6 worm cellular contexts compared by ENCODE assay signal in the genomic region with DNA sequence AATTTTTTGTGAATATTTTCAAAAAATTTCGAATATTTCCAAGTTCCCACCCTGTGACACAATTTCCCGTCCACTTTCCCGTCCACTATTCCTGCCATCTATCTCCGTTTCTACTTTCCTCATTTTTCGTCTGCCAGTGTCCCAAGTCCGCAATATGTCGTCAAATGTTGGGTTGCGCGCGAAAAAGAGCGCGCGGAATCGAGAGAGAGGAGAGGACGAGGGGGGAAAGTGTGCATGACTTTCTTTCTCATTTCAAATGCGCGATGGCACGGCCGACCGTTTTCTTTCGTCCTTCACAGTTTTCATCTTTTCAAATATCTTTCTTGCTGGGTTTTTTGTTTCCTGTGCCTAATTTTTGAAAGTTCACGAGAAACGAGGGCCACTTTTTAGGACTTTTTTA.
TF ChIP-seq lines count a peak whose summit lies in the region.

No protein-coding gene starts in this region.

TF ChIP-seq in whole organism, L1 larva, 84 proteins besides CTCF, POLR2A, EP300 and RAD21 (continued from another document and continues in another):
- TF ChIP-seq nhr-77 (tag; optimal IDR thresholded peaks at IDR 0.05; lab: Kevin White, UChicago) (peak; percentile 6), sox-4 (tag; optimal IDR thresholded peaks at IDR 0.05; lab: Kevin White, UChicago) (no peak), blmp-1 (tag; optimal IDR thresholded peaks at IDR 0.05; lab: Kevin White, UChicago) (peak; percentile 97), lin-39 (tag; optimal IDR thresholded peaks at IDR 0.05; lab: Kevin White, UChicago) (no peak), ztf-11 (tag; optimal IDR thresholded peaks at IDR 0.05; lab: Kevin White, UChicago) (peak in 1 of 2 experiments; percentile 11), ces-1 (GFP tag; optimal IDR thresholded peaks at IDR 0.05; lab: Kevin White, UChicago) (no peak), lsy-2 (tag; optimal IDR thresholded peaks at IDR 0.05; lab: Kevin White, UChicago) (peak; percentile 64 to 74), alr-1 (tag; optimal IDR thresholded peaks at IDR 0.05; lab: Kevin White, UChicago; ENCODE audit: borderline replicate concordance) (no peak), xbp-1 (tag; optimal IDR thresholded peaks at IDR 0.05; lab: Kevin White, UChicago) (peak; percentile 62), elt-3 (tag; optimal IDR thresholded peaks at IDR 0.05; lab: Kevin White, UChicago) (peak in 1 of 6 experiments; percentile 50), lir-3 (tag; optimal IDR thresholded peaks at IDR 0.05; lab: Kevin White, UChicago; ENCODE audit: poor library complexity) (no peak), nhr-85 (tag; lab: Kevin White, UChicago) (peak; percentile 87), mdl-1 (tag; optimal IDR thresholded peaks at IDR 0.05; lab: Kevin White, UChicago) (peak in 1 of 2 experiments; percentile 81), nhr-237 (tag; optimal IDR thresholded peaks at IDR 0.05; lab: Kevin White, UChicago) (no peak), ztf-4 (tag; optimal IDR thresholded peaks at IDR 0.05; lab: Kevin White, UChicago) (no peak), elt-2 (tag; optimal IDR thresholded peaks at IDR 0.05; lab: Kevin White, UChicago) (no peak), snu-23 (GFP tag; optimal IDR thresholded peaks at IDR 0.05; lab: Kevin White, UChicago) (peak; percentile 83), sptf-1 (tag; optimal IDR thresholded peaks at IDR 0.05; lab: Kevin White, UChicago) (no peak), unc-98 (GFP tag; IDR thresholded peaks at IDR 0.05; lab: Robert Waterston, UW) (no peak), C16A3.4 (tag; optimal IDR thresholded peaks at IDR 0.05; lab: Kevin White, UChicago) (peak; percentile 69), ceh-8 (GFP tag; optimal IDR thresholded peaks at IDR 0.05; lab: Kevin White, UChicago) (no peak)

TF ChIP-seq in whole organism, L2 larva, 48 proteins besides CTCF, POLR2A, EP300 and RAD21 (continued from another document and continues in another):
- no peak for TF ChIP-seq egl-27 (tag; optimal IDR thresholded peaks at IDR 0.05; lab: Kevin White, UChicago)
- no peak for TF ChIP-seq nhr-21 (tag; optimal IDR thresholded peaks at IDR 0.05; lab: Kevin White, UChicago)
- peak; percentile 37 for TF ChIP-seq lin-11 (tag; optimal IDR thresholded peaks at IDR 0.05; lab: Kevin White, UChicago)
- TF ChIP-seq skn-1 (tag; optimal IDR thresholded peaks at IDR 0.05; lab: Kevin White, UChicago): no peak
- no peak for TF ChIP-seq nhr-12 (tag; optimal IDR thresholded peaks at IDR 0.05; lab: Kevin White, UChicago)
- no peak for TF ChIP-seq mab-5 (tag; optimal IDR thresholded peaks at IDR 0.05; lab: Kevin White, UChicago)
- no peak for TF ChIP-seq ztf-4 (tag; optimal IDR thresholded peaks at IDR 0.05; lab: Kevin White, UChicago)
- peak; percentile 43 for TF ChIP-seq crh-2 (tag; optimal IDR thresholded peaks at IDR 0.05; lab: Kevin White, UChicago)
- peak; percentile 41 for TF ChIP-seq sem-4 (tag; optimal IDR thresholded peaks at IDR 0.05; lab: Kevin White, UChicago)
- TF ChIP-seq nhr-237 (tag; optimal IDR thresholded peaks at IDR 0.05; lab: Kevin White, UChicago): no peak
- no peak for TF ChIP-seq lin-13 (GFP tag; optimal IDR thresholded peaks at IDR 0.05; lab: Kevin White, UChicago)
- peak; percentile 40 for TF ChIP-seq ceh-16 (tag; optimal IDR thresholded peaks at IDR 0.05; lab: Kevin White, UChicago)
- TF ChIP-seq F13H6.1 (tag; optimal IDR thresholded peaks at IDR 0.05; lab: Kevin White, UChicago): peak; percentile 66
- TF ChIP-seq ceh-82 (tag; optimal IDR thresholded peaks at IDR 0.05; lab: Kevin White, UChicago): no peak
- no peak for TF ChIP-seq nhr-77 (tag; optimal IDR thresholded peaks at IDR 0.05; lab: Kevin White, UChicago)
- TF ChIP-seq ztf-1 (GFP tag; conservative IDR thresholded peaks at IDR 0.05; lab: Robert Waterston, UW): no peak
- peak; percentile 43 for TF ChIP-seq fos-1 (tag; optimal IDR thresholded peaks at IDR 0.05; lab: Kevin White, UChicago)
- TF ChIP-seq alr-1 (tag; optimal IDR thresholded peaks at IDR 0.05; lab: Kevin White, UChicago): no peak
- TF ChIP-seq gmeb-1 (tag; optimal IDR thresholded peaks at IDR 0.05; lab: Kevin White, UChicago): peak; percentile 63
- TF ChIP-seq nhr-25 (tag; optimal IDR thresholded peaks at IDR 0.05; lab: Kevin White, UChicago): no peak
- TF ChIP-seq nhr-6 (tag; optimal IDR thresholded peaks at IDR 0.05; lab: Kevin White, UChicago): no peak
- no peak for TF ChIP-seq mbf-1 (tag; optimal IDR thresholded peaks at IDR 0.05; lab: Kevin White, UChicago)
- TF ChIP-seq lin-39 (tag; optimal IDR thresholded peaks at IDR 0.05; lab: Kevin White, UChicago): no peak

TF ChIP-seq in whole organism, L3 larva, 47 proteins besides CTCF, POLR2A, EP300 and RAD21 (continued from another document):
- TF ChIP-seq ztf-4 (tag; optimal IDR thresholded peaks at IDR 0.05; lab: Kevin White, UChicago) (no peak), ceh-82 (tag; optimal IDR thresholded peaks at IDR 0.05; lab: Kevin White, UChicago) (no peak), lin-15B (tag; optimal IDR thresholded peaks at IDR 0.05; lab: Kevin White, UChicago) (peak; percentile 98), nhr-23 (tag; optimal IDR thresholded peaks at IDR 0.05; lab: Kevin White, UChicago) (peak; percentile 48), daf-12 (tag; optimal IDR thresholded peaks at IDR 0.05; lab: Kevin White, UChicago) (no peak)

TF ChIP-seq in whole organism, L4 larva, 104 proteins besides CTCF, POLR2A, EP300 and RAD21 (continued from another document and continues in another):
- TF ChIP-seq R02D3.7 (tag; optimal IDR thresholded peaks at IDR 0.05; lab: Kevin White, UChicago) (no peak), mes-2 (tag; optimal IDR thresholded peaks at IDR 0.05; lab: Kevin White, UChicago; ENCODE audit: poor library complexity, severe bottlenecking) (peak; percentile 86), sdz-12 (GFP tag; optimal IDR thresholded peaks at IDR 0.05; lab: Kevin White, UChicago) (no peak), unc-62 (GFP tag; optimal IDR thresholded peaks at IDR 0.05 in 1 of 2; lab: Kevin White, UChicago) (no peak), unc-62 (tag; optimal IDR thresholded peaks at IDR 0.05; lab: Kevin White, UChicago) (no peak), lim-7 (GFP tag; IDR thresholded peaks at IDR 0.05; lab: Robert Waterston, UW) (no peak), lin-38 (GFP tag; IDR thresholded peaks at IDR 0.05; lab: Robert Waterston, UW) (no peak), spr-1 (tag; optimal IDR thresholded peaks at IDR 0.05; lab: Kevin White, UChicago) (no peak), ceh-82 (tag; optimal IDR thresholded peaks at IDR 0.05; lab: Kevin White, UChicago) (no peak), ZK337.2 (GFP tag; IDR thresholded peaks at IDR 0.05; lab: Robert Waterston, UW) (no peak), nhr-10 (tag; optimal IDR thresholded peaks at IDR 0.05; lab: Kevin White, UChicago) (no peak), nhr-41 (GFP tag; IDR thresholded peaks at IDR 0.05; lab: Robert Waterston, UW) (no peak), jun-1 (tag; optimal IDR thresholded peaks at IDR 0.05; lab: Kevin White, UChicago) (no peak), aly-2 (tag; optimal IDR thresholded peaks at IDR 0.05; lab: Kevin White, UChicago) (no peak), egl-43 (GFP tag; IDR thresholded peaks at IDR 0.05; lab: Robert Waterston, UW) (no peak), fkh-10 (GFP tag; optimal IDR thresholded peaks at IDR 0.05; lab: Kevin White, UChicago) (no peak), duxl-1 (tag; optimal IDR thresholded peaks at IDR 0.05; lab: Kevin White, UChicago; ENCODE audit: poor library complexity) (peak; percentile 24), nhr-11 (tag; optimal IDR thresholded peaks at IDR 0.05; lab: Kevin White, UChicago) (no peak), dmd-6 (GFP tag; IDR thresholded peaks at IDR 0.05; lab: Robert Waterston, UW) (no peak), rbr-2 (tag; optimal IDR thresholded peaks at IDR 0.05; lab: Kevin White, UChicago) (peak; percentile 11), Y48G9A.11 (GFP tag; IDR thresholded peaks at IDR 0.05; lab: Robert Waterston, UW) (no peak), set-16 (GFP tag; IDR thresholded peaks at IDR 0.05; lab: Robert Waterston, UW) (no peak), mdl-1 (tag; optimal IDR thresholded peaks at IDR 0.05; lab: Kevin White, UChicago) (peak in 1 of 2 experiments; percentile 46), hlh-11 (tag; optimal IDR thresholded peaks at IDR 0.05; lab: Kevin White, UChicago) (peak; percentile 54), ctbp-1 (GFP tag; IDR thresholded peaks at IDR 0.05; lab: Robert Waterston, UW) (no peak), unc-39 (tag; optimal IDR thresholded peaks at IDR 0.05; lab: Kevin White, UChicago) (no peak), snpc-1.2 (GFP tag; IDR thresholded peaks at IDR 0.05; lab: Robert Waterston, UW) (no peak), pha-4 (GFP tag; IDR thresholded peaks at IDR 0.05; lab: Robert Waterston, UW) (no peak), pha-4 (tag; optimal IDR thresholded peaks at IDR 0.05; lab: Kevin White, UChicago) (no peak), nhr-28 (tag; optimal IDR thresholded peaks at IDR 0.05; lab: Kevin White, UChicago) (peak; percentile 44)

TF ChIP-seq in whole organism, late embryonic, 69 proteins besides CTCF, POLR2A, EP300 and RAD21 (continued from another document):
- TF ChIP-seq pat-9 (tag; optimal IDR thresholded peaks at IDR 0.05; lab: Kevin White, UChicago) (no peak), pha-4 (tag; optimal IDR thresholded peaks at IDR 0.05; lab: Kevin White, UChicago) (no peak), lin-11 (tag; optimal IDR thresholded peaks at IDR 0.05; lab: Kevin White, UChicago) (no peak), hlh-8 (tag; optimal IDR thresholded peaks at IDR 0.05; lab: Kevin White, UChicago) (no peak), dve-1 (tag; optimal IDR thresholded peaks at IDR 0.05; lab: Kevin White, UChicago) (no peak), odd-2 (tag; optimal IDR thresholded peaks at IDR 0.05; lab: Kevin White, UChicago) (no peak), T23F11.4 (GFP tag; optimal IDR thresholded peaks at IDR 0.05; lab: Kevin White, UChicago) (no peak), unc-3 (GFP tag; conservative IDR thresholded peaks at IDR 0.05; lab: Robert Waterston, UW) (no peak), unc-3 (tag; optimal IDR thresholded peaks at IDR 0.05; lab: Kevin White, UChicago) (no peak), syd-9 (tag; optimal IDR thresholded peaks at IDR 0.05; lab: Kevin White, UChicago) (no peak), nfya-1 (tag; optimal IDR thresholded peaks at IDR 0.05; lab: Kevin White, UChicago) (peak; percentile 54), ceh-2 (tag; optimal IDR thresholded peaks at IDR 0.05; lab: Kevin White, UChicago) (no peak)

TF ChIP-seq in whole organism, young adult, 124 proteins besides CTCF, POLR2A, EP300 and RAD21 (continued from another document):
- no peak for TF ChIP-seq F49E8.2 (tag; optimal IDR thresholded peaks at IDR 0.05; lab: Kevin White, UChicago; ENCODE audit: insufficient read depth)
- no peak for TF ChIP-seq F57A8.1 (GFP tag; optimal IDR thresholded peaks at IDR 0.05; lab: Kevin White, UChicago)
- TF ChIP-seq aptf-2 (GFP tag; conservative IDR thresholded peaks at IDR 0.05; lab: Robert Waterston, UW): no peak
- peak in 1 of 3 experiments; percentile 37 for TF ChIP-seq lin-35 (GFP tag; optimal IDR thresholded peaks at IDR 0.05; lab: Kevin White, UChicago)
- TF ChIP-seq lir-1 (GFP tag; conservative IDR thresholded peaks at IDR 0.05; lab: Robert Waterston, UW): no peak
- no peak for TF ChIP-seq B0019.2 (GFP tag; conservative IDR thresholded peaks at IDR 0.05; lab: Robert Waterston, UW)
- TF ChIP-seq dpl-1 (GFP tag; optimal IDR thresholded peaks at IDR 0.05; lab: Kevin White, UChicago): peak; percentile 37
- TF ChIP-seq hmg-1.2 (GFP tag; IDR thresholded peaks at IDR 0.05; lab: Robert Waterston, UW): peak; percentile 87
